Worm (Caenorhabditis elegans): ENCODE results near the gene C25E10.13.

DNA sequence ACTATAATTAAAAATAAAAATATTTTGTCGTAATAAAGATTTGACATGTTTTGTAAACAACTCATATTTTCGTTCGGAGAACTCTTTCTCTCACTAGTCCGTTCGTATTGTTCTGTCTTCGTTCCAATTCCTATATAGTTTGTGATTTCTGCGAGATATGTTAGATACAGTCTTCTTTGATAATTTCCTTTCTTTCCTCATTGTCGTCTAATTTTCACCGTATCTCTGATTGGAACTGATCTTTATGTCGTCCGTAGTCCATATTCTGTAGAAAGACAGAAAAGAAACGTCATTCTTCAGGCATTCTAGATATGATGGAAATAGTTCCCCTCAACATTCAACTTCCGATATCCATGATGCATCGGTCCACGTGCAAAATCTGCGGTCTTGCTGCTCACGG is 14.7 kb upstream of the C25E10.13 start, which contains the start of gene nhr-30:
- TF ChIP-seq nhr-237 (tag; optimal IDR thresholded peaks at IDR 0.05): no peak
- TF ChIP-seq lsy-2 (tag; optimal IDR thresholded peaks at IDR 0.05): no peak
- no peak for TF ChIP-seq mep-1 (tag; optimal IDR thresholded peaks at IDR 0.05)
- TF ChIP-seq elt-1 (tag; optimal IDR thresholded peaks at IDR 0.05; ENCODE audit: borderline replicate concordance, insufficient read depth): no peak
